Worm (Caenorhabditis elegans): Measurements from ENCODE around the gene ZK105.12.

- TF ChIP-seq jun-1 (tag; optimal IDR thresholded peaks at IDR 0.05) (no peak), ama-1 (optimal IDR thresholded peaks at IDR 0.05) (no peak), dmd-6 (GFP tag; IDR thresholded peaks at IDR 0.05) (no peak), ceh-82 (tag; optimal IDR thresholded peaks at IDR 0.05) (no peak), ZK337.2 (GFP tag; IDR thresholded peaks at IDR 0.05) (no peak)
Measured at ce11 chrV:7667940-7668339, 48.0 kb downstream of the ZK105.12 start, which contains the start of gene C12D5.5.

All from whole organism, L4 larva.